Worm (Caenorhabditis elegans) whole organism, L4 larva: Measurements from ENCODE around the gene ZK1055.7.

Experiments used
- F37D6.2 ChIP-seq: sonication (generic microtip); optimal IDR thresholded peaks from 2 replicates; lab custom pipeline; 2016; ENCODE audit warnings: mild to moderate bottlenecking, missing genetic modification characterization, missing compliant biosample characterization
- F44E2.7 ChIP-seq: fragments of 200-800 bp; sonication (Bioruptor generic); IDR thresholded peaks from 2 replicates; pipeline ENCODE4 v2.1.2; 2022; ENCODE audit warnings: missing genetic modification characterization, missing compliant biosample characterization
- R02D3.7 ChIP-seq: fragments of 150-350 bp; sonication (generic microtip); optimal IDR thresholded peaks from 3 replicates; lab custom pipeline; 2014; ENCODE audit warnings: missing biosample characterization, missing genetic modification characterization
- ZK337.2 ChIP-seq: fragments of 200-800 bp; sonication (Bioruptor generic); IDR thresholded peaks from 2 replicates; pipeline ENCODE4 v1.3.6; 2022; ENCODE audit warnings: missing genetic modification reagents, missing genetic modification characterization, missing compliant biosample characterization
- aha-1 ChIP-seq: fragments of 150-350 bp; peaks from one replicate; lab custom pipeline; 2014; ENCODE audit warnings: missing biosample characterization, missing genetic modification characterization
- ama-1 ChIP-seq: fragments of 150-350 bp; optimal IDR thresholded peaks from 2 replicates; lab custom pipeline; 2014; ENCODE audit warnings: inconsistent platforms, mixed read lengths
- ceh-20 ChIP-seq: fragments of 200-800 bp; sonication (Bioruptor generic); IDR thresholded peaks from 2 replicates; pipeline ENCODE4 v1.3.6; 2022; ENCODE audit warnings: missing genetic modification reagents, missing genetic modification characterization, missing compliant biosample characterization
- ceh-62 ChIP-seq: sonication (generic microtip); optimal IDR thresholded peaks from 2 replicates; lab custom pipeline; 2017; ENCODE audit warnings: missing biosample characterization, missing genetic modification characterization
- ces-1 ChIP-seq: fragments of 150-350 bp; sonication (generic microtip); optimal IDR thresholded peaks from 4 replicates; lab custom pipeline; 2014; ENCODE audit warnings: missing biosample characterization, missing genetic modification reagents, missing genetic modification characterization
- cey-2 ChIP-seq: sonication (generic microtip); optimal IDR thresholded peaks from 3 replicates; lab custom pipeline; 2017; ENCODE audit warnings: missing genetic modification characterization, mild to moderate bottlenecking, missing compliant biosample characterization, antibody characterized with exemption, borderline replicate concordance; ENCODE audit not compliant: insufficient read depth
- daf-12 ChIP-seq: fragments of 150-350 bp; optimal IDR thresholded peaks from 2 replicates; lab custom pipeline; 2014; ENCODE audit warnings: missing biosample characterization, missing genetic modification reagents, missing genetic modification characterization
- dmd-6 ChIP-seq: fragments of 200-800 bp; sonication (Bioruptor generic); IDR thresholded peaks from 2 replicates; pipeline ENCODE4 v1.3.6; 2022; ENCODE audit warnings: missing genetic modification reagents, missing genetic modification characterization, missing compliant biosample characterization
- duxl-1 ChIP-seq: sonication (generic microtip); optimal IDR thresholded peaks from 2 replicates; lab custom pipeline; 2016; ENCODE audit warnings: mild to moderate bottlenecking, missing genetic modification characterization, moderate library complexity, missing compliant biosample characterization; ENCODE audit not compliant: poor library complexity
- dve-1 ChIP-seq: sonication (generic microtip); optimal IDR thresholded peaks from 2 replicates; lab custom pipeline; 2017; ENCODE audit warnings: antibody characterized with exemption, mild to moderate bottlenecking, missing genetic modification characterization, missing compliant biosample characterization; ENCODE audit not compliant: insufficient read depth
- egl-43 ChIP-seq: fragments of 200-800 bp; sonication (Bioruptor generic); IDR thresholded peaks from 2 replicates; pipeline ENCODE4 v1.3.6; 2022; ENCODE audit warnings: missing genetic modification reagents, missing genetic modification characterization, missing compliant biosample characterization
- fkh-10 ChIP-seq: fragments of 150-350 bp; optimal IDR thresholded peaks from 2 replicates; lab custom pipeline; 2014; ENCODE audit warnings: missing biosample characterization, missing genetic modification reagents, missing genetic modification characterization
- fos-1 ChIP-seq: fragments of 150-350 bp; optimal IDR thresholded peaks from 2 replicates; lab custom pipeline; 2014; ENCODE audit warnings: missing biosample characterization, missing genetic modification characterization
- hlh-11 ChIP-seq: fragments of 200-800 bp; sonication (Bioruptor generic); optimal IDR thresholded peaks from 2 replicates; lab custom pipeline; 2018; ENCODE audit warnings: mild to moderate bottlenecking, missing genetic modification characterization, missing compliant biosample characterization
- hlh-30 ChIP-seq: sonication (generic microtip); optimal IDR thresholded peaks from 2 replicates; lab custom pipeline; 2017; ENCODE audit warnings: antibody characterized with exemption, mild to moderate bottlenecking, missing genetic modification characterization, missing compliant biosample characterization; ENCODE audit not compliant: insufficient read depth
- hmg-1.1 ChIP-seq: fragments of 200-800 bp; sonication (Bioruptor generic); IDR thresholded peaks from 2 replicates; pipeline ENCODE4 v1.3.6; 2022; ENCODE audit warnings: missing genetic modification reagents, missing genetic modification characterization, missing compliant biosample characterization
- jun-1 ChIP-seq: fragments of 150-350 bp; optimal IDR thresholded peaks from 2 replicates; lab custom pipeline; 2014; ENCODE audit warnings: missing biosample characterization, missing genetic modification reagents, missing genetic modification characterization
- lim-7 ChIP-seq: fragments of 200-800 bp; sonication (Bioruptor generic); IDR thresholded peaks from 2 replicates; pipeline ENCODE4 v1.3.6; 2022; ENCODE audit warnings: missing genetic modification characterization, missing compliant biosample characterization
- lin-15B ChIP-seq: fragments of 150-350 bp; sonication (generic microtip); optimal IDR thresholded peaks from 3 replicates; lab custom pipeline; 2014; ENCODE audit warnings: missing biosample characterization, missing genetic modification characterization
- lin-29 ChIP-seq: fragments of 200-800 bp; sonication (Bioruptor generic); IDR thresholded peaks from 2 replicates; pipeline ENCODE4 v1.3.6; 2022; ENCODE audit warnings: missing genetic modification reagents, missing genetic modification characterization, missing compliant biosample characterization
- lin-39 ChIP-seq: fragments of 150-350 bp; optimal IDR thresholded peaks from 2 replicates; lab custom pipeline; 2014; ENCODE audit warnings: missing biosample characterization, missing genetic modification reagents, missing genetic modification characterization
- mxl-2 ChIP-seq: fragments of 200-800 bp; sonication (Bioruptor generic); conservative IDR thresholded peaks from 2 replicates; pipeline ENCODE4 v1.3.6; 2022; ENCODE audit warnings: missing genetic modification reagents, missing genetic modification characterization, missing compliant biosample characterization
- nhr-10 ChIP-seq: fragments of 150-350 bp; optimal IDR thresholded peaks from 2 replicates; lab custom pipeline; 2014; ENCODE audit warnings: missing biosample characterization, missing genetic modification characterization
- nhr-11 ChIP-seq: fragments of 150-350 bp; optimal IDR thresholded peaks from 2 replicates; lab custom pipeline; 2014; ENCODE audit warnings: missing biosample characterization, missing genetic modification characterization
- nhr-111 ChIP-seq: fragments of 200-800 bp; sonication (Bioruptor generic); optimal IDR thresholded peaks from 2 replicates; lab custom pipeline; 2018; ENCODE audit warnings: mild to moderate bottlenecking, missing genetic modification characterization, missing compliant biosample characterization
- nhr-42 ChIP-seq: fragments of 200-800 bp; sonication (Bioruptor generic); IDR thresholded peaks from 2 replicates; pipeline ENCODE4 v1.3.6; 2022; ENCODE audit warnings: missing genetic modification characterization, missing compliant biosample characterization
- nhr-48 ChIP-seq: sonication (generic microtip); optimal IDR thresholded peaks from 2 replicates; lab custom pipeline; 2016; ENCODE audit warnings: mild to moderate bottlenecking, missing genetic modification characterization, missing compliant biosample characterization
- rbr-2 ChIP-seq: sonication (generic microtip); optimal IDR thresholded peaks from 2 replicates; lab custom pipeline; 2016; ENCODE audit warnings: missing genotype, missing genetic modification characterization, missing compliant biosample characterization
- saeg-2 ChIP-seq: fragments of 200-800 bp; sonication (Bioruptor generic); IDR thresholded peaks from 2 replicates; pipeline ENCODE4 v1.3.6; 2022; ENCODE audit warnings: missing genetic modification reagents, missing genetic modification characterization, missing compliant biosample characterization
- sdz-12 ChIP-seq: fragments of 200-800 bp; sonication (Bioruptor generic); optimal IDR thresholded peaks from 2 replicates; lab custom pipeline; 2018; ENCODE audit warnings: mild to moderate bottlenecking, missing genetic modification characterization, missing compliant biosample characterization
- snpc-4 ChIP-seq: fragments of 150-350 bp; optimal IDR thresholded peaks from 2 replicates; lab custom pipeline; 2014; ENCODE audit warnings: missing biosample characterization, missing genetic modification characterization
- spr-3 ChIP-seq: fragments of 200-800 bp; sonication (Bioruptor generic); optimal IDR thresholded peaks from 2 replicates; lab custom pipeline; 2018; ENCODE audit warnings: mild to moderate bottlenecking, missing genetic modification characterization, missing compliant biosample characterization
- unc-130 ChIP-seq: sonication (generic microtip); optimal IDR thresholded peaks from 2 replicates; lab custom pipeline; 2016; ENCODE audit warnings: missing genetic modification reagents, missing genetic modification characterization, missing compliant biosample characterization
- ztf-11 ChIP-seq: fragments of 150-350 bp; optimal IDR thresholded peaks from 2 replicates; lab custom pipeline; 2014; ENCODE audit warnings: missing biosample characterization, missing genetic modification characterization

ZK1055.7 gene

ce11 chrV:6632925-6633324, 27.8 kb upstream of the ZK1055.7 start, which contains the start of gene scd-2:
Gene scd-2, plus strand, starts transcription at chrV:6633225.
- TF ChIP-seq fos-1 (tag; lab: Kevin White, UChicago) = no peak
- TF ChIP-seq, all 104 proteins: peak for 0

- peak; percentile 83 for TF ChIP-seq aha-1 (tag; lab: Kevin White, UChicago)
- no peak for TF ChIP-seq ama-1 (lab: Kevin White, UChicago)
- TF ChIP-seq, all 104 proteins: peak for 1
Measured at ce11 chrV:6631866-6632265, 26.7 kb upstream of the ZK1055.7 start.

- no peak for TF ChIP-seq hlh-11 (tag; lab: Kevin White, UChicago)
- TF ChIP-seq nhr-10 = no peak
- TF ChIP-seq nhr-11 (tag; lab: Kevin White, UChicago) = peak; percentile 63
- no peak for TF ChIP-seq egl-43 (GFP tag; lab: Robert Waterston, UW)
- no peak for TF ChIP-seq dve-1 (tag; lab: Kevin White, UChicago)
- no peak for TF ChIP-seq lin-15B (tag; lab: Kevin White, UChicago)
- TF ChIP-seq fkh-10 (GFP tag; lab: Kevin White, UChicago) = no peak
- no peak for TF ChIP-seq lim-7 (GFP tag; lab: Robert Waterston, UW)
- TF ChIP-seq ceh-62 (tag; lab: Kevin White, UChicago) = no peak
- TF ChIP-seq nhr-111 = no peak
- TF ChIP-seq nhr-42 (GFP tag; lab: Robert Waterston, UW) = no peak
- TF ChIP-seq lin-29 (GFP tag; lab: Robert Waterston, UW) = no peak
- peak; percentile 28 for TF ChIP-seq nhr-48 (tag; lab: Kevin White, UChicago)
Measured at ce11 chrV:6630769-6631168, 25.6 kb upstream of the ZK1055.7 start.

- TF ChIP-seq ces-1 (GFP tag; lab: Kevin White, UChicago) (no peak), ceh-20 (GFP tag; lab: Robert Waterston, UW) (no peak), lin-39 (tag; lab: Kevin White, UChicago) (no peak), hlh-30 (tag; lab: Kevin White, UChicago) (no peak), hmg-1.1 (GFP tag; lab: Robert Waterston, UW) (no peak), duxl-1 (tag; lab: Kevin White, UChicago) (no peak), F37D6.2 (no peak), F44E2.7 (GFP tag; lab: Robert Waterston, UW) (no peak), dmd-6 (GFP tag; lab: Robert Waterston, UW) (no peak), nhr-10 (no peak), jun-1 (tag; lab: Kevin White, UChicago) (no peak), daf-12 (no peak), cey-2 (tag; lab: Kevin White, UChicago) (no peak), unc-130 (GFP tag; lab: Kevin White, UChicago) (no peak)
- TF ChIP-seq, all 104 proteins: peak for 0
Measured at ce11 chrV:6626244-6626643, 21.1 kb upstream of the ZK1055.7 start, which contains the start of gene ppt-1. Gene ppt-1, minus strand, starts transcription at chrV:6626344.

- TF ChIP-seq mxl-2 (GFP tag; lab: Robert Waterston, UW) (no peak), ZK337.2 (GFP tag; lab: Robert Waterston, UW) (no peak), rbr-2 (no peak), ztf-11 (tag; lab: Kevin White, UChicago) (no peak), spr-3 (GFP tag; lab: Kevin White, UChicago) (no peak), snpc-4 (no peak), sdz-12 (no peak), R02D3.7 (tag; lab: Kevin White, UChicago) (no peak), saeg-2 (no peak)
Measured at ce11 chrV:6621894-6622293, 16.7 kb upstream of the ZK1055.7 start, which contains the start of gene nhr-37. Gene nhr-37, plus strand, starts transcription at chrV:6622194.
